Worm (Caenorhabditis elegans) whole organism, L2 larva: ENCODE results near the gene Y40C5A.4.

Experiments
- ama-1 ChIP-seq: fragments of 150-350 bp; optimal IDR thresholded peaks from 2 replicates; lab custom pipeline; 2018; ENCODE audit warnings: inconsistent platforms
- lsy-2 ChIP-seq, 2 experiments: fragments of 150-350 bp in 1 of 2; sonication (generic microtip) in 1 of 2; optimal IDR thresholded peaks; 2 replicates each; lab custom pipeline; 2014 to 2017; ENCODE audit warnings: missing biosample characterization in 2 of 2, missing genetic modification characterization in 2 of 2

DNA sequence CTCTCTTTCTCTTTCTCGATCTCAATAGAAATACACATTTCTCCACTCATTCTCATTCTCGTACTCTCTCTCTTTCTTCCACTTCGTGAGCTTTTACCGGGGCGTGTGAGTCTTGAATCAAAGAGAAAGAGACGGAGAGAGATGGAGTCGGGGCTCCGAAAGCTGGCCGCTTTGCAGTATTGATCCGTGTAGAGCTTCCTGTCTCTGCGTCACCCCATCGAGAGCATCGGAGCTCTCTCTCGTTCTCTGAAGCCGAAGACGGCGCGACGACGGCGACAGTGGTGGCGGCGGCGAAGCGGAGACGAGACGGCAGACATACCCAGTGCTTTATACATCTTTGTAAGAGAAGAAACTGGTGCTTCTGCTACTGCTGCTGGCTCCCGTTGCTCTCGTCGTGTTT lies 37.2 kb upstream of the Y40C5A.4 start:
- TF ChIP-seq lsy-2 (tag; optimal IDR thresholded peaks at IDR 0.05; lab: Kevin White, UChicago), result peak; percentile 61 to 79
- TF ChIP-seq ama-1 (lab: Kevin White, UChicago), result no peak
